Fruit fly (Drosophila melanogaster): ENCODE results near the gene Ppn.

DNA sequence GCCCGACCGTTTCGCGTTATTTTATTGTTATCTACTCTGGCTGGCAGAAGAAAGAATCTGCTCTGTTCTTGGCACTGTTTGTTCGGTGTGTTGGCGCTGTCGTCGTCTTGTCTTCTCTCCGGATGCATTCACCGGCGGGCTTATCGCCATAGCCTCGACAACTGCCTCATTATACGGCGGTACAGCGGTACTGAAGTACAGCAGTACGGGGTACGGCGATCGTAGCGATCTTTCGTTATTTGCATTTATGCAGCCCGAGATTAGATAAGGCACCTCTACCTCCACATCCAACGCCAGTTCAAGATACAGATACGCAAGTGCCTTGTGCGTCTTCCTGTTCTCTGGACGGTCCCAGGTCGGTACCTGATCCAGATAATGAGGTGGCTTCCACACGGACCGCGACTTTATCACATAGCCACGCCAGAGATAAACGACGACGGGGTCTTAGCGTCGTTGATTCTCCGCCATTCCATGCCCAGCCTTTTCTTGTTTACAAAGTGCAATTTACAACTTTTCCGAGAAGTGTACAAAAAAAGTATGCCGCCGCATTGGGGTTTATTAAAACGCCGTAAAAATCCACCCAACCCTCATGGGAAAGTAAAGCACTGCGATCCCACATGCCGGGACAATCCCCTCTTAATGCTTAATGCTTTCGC is 28.1 kb upstream of the Ppn start:
- TF ChIP-seq h (optimal IDR thresholded peaks at IDR 0.05) (no peak), Sin3A (optimal IDR thresholded peaks at IDR 0.05) (no peak), Myc (optimal IDR thresholded peaks at IDR 0.05) (no peak), psq (optimal IDR thresholded peaks at IDR 0.05) (no peak)
